Worm (Caenorhabditis elegans) whole organism, mixed stage, embryonic: ENCODE results near the gene pat-2.

Source experiments
- elt-3 ChIP-seq: fragments of 150-350 bp; optimal IDR thresholded peaks from 2 replicates; lab custom pipeline; 2014; ENCODE audit warnings: missing biosample characterization, missing genetic modification characterization
- lin-13 ChIP-seq: fragments of 150-350 bp; optimal IDR thresholded peaks from 2 replicates; lab custom pipeline; 2014; ENCODE audit warnings: missing biosample characterization, missing genetic modification characterization
- mab-5 ChIP-seq: fragments of 150-350 bp; optimal IDR thresholded peaks from 2 replicates; lab custom pipeline; 2014; ENCODE audit warnings: missing biosample characterization, missing genetic modification characterization
- nhr-12 ChIP-seq: fragments of 150-350 bp; optimal IDR thresholded peaks from 2 replicates; lab custom pipeline; 2014; ENCODE audit warnings: missing biosample characterization, missing genetic modification characterization
- pha-4 ChIP-seq: fragments of 150-350 bp; optimal IDR thresholded peaks from 2 replicates; lab custom pipeline; 2018; ENCODE audit warnings: missing biosample characterization, missing genetic modification reagents, missing genetic modification characterization
- unc-39 ChIP-seq: fragments of 150-350 bp; optimal IDR thresholded peaks from 2 replicates; lab custom pipeline; 2014; ENCODE audit warnings: missing biosample characterization, missing genetic modification characterization
- ztf-11 ChIP-seq: fragments of 150-350 bp; optimal IDR thresholded peaks from 2 replicates; lab custom pipeline; 2014; ENCODE audit warnings: missing biosample characterization, missing genetic modification characterization

- TF ChIP-seq nhr-12 (tag; lab: Kevin White, UChicago): no peak
- no peak for TF ChIP-seq lin-13 (tag; lab: Kevin White, UChicago)
- no peak for TF ChIP-seq mab-5 (tag; lab: Kevin White, UChicago)
- TF ChIP-seq ztf-11 (tag; lab: Kevin White, UChicago): no peak
- TF ChIP-seq pha-4 (tag; lab: Kevin White, UChicago): no peak
- TF ChIP-seq elt-3 (tag; lab: Kevin White, UChicago): peak; percentile 63
- no peak for TF ChIP-seq unc-39 (tag; lab: Kevin White, UChicago)
These were observed 21.4 kb upstream of the pat-2 start for ce11 chrIII:8797211-8797733.
